Worm (Caenorhabditis elegans) whole organism, early embryonic: ENCODE results near the gene R07E5.17.

ENCODE experiments used
- B0310.2 ChIP-seq: sonication (generic microtip); optimal IDR thresholded peaks from 2 replicates; lab custom pipeline; 2016; ENCODE audit warnings: mild to moderate bottlenecking, missing genetic modification characterization, missing compliant biosample characterization
- F13C5.2 ChIP-seq: sonication (generic microtip); optimal IDR thresholded peaks from 2 replicates; lab custom pipeline; 2017; ENCODE audit warnings: mild to moderate bottlenecking, missing genetic modification characterization, inconsistent platforms, missing compliant biosample characterization
- aly-1 ChIP-seq: sonication (generic microtip); optimal IDR thresholded peaks from 2 replicates; lab custom pipeline; 2016; ENCODE audit warnings: missing genetic modification characterization, missing compliant biosample characterization
- ama-1 ChIP-seq: fragments of 150-350 bp; optimal IDR thresholded peaks from 2 replicates; lab custom pipeline; 2014
- ceh-13 ChIP-seq: fragments of 200-800 bp; sonication (Bioruptor generic); optimal IDR thresholded peaks from 2 replicates; lab custom pipeline; 2018; ENCODE audit warnings: mild to moderate bottlenecking, missing genetic modification characterization, missing compliant biosample characterization
- ceh-36 ChIP-seq: sonication (generic microtip); optimal IDR thresholded peaks from 2 replicates; lab custom pipeline; 2016; ENCODE audit warnings: missing genetic modification characterization, inconsistent platforms, missing compliant biosample characterization
- ets-7 ChIP-seq: sonication (generic microtip); optimal IDR thresholded peaks from 2 replicates; lab custom pipeline; 2016; ENCODE audit warnings: missing genotype, missing genetic modification characterization, missing compliant biosample characterization
- flt-1 ChIP-seq: fragments of 200-800 bp; sonication (Bioruptor generic); IDR thresholded peaks from 2 replicates; pipeline ENCODE4 v1.3.6; 2022; ENCODE audit warnings: missing genetic modification characterization, missing compliant biosample characterization
- hmbx-1 ChIP-seq: sonication (generic microtip); optimal IDR thresholded peaks from 2 replicates; lab custom pipeline; 2016; ENCODE audit warnings: mild to moderate bottlenecking, missing genetic modification characterization, missing compliant biosample characterization
- hmg-4 ChIP-seq: fragments of 200-800 bp; sonication (Bioruptor generic); optimal IDR thresholded peaks from 2 replicates; lab custom pipeline; 2018; ENCODE audit warnings: mild to moderate bottlenecking, missing genetic modification characterization, missing compliant biosample characterization
- hnd-1 ChIP-seq: sonication (generic microtip); optimal IDR thresholded peaks from 2 replicates; lab custom pipeline; 2016; ENCODE audit warnings: missing genetic modification characterization, missing compliant biosample characterization
- pes-1 ChIP-seq: fragments of 200-800 bp; sonication (Bioruptor generic); IDR thresholded peaks from 2 replicates; pipeline ENCODE4 v1.3.6; 2022; ENCODE audit warnings: missing genetic modification reagents, missing genetic modification characterization, missing compliant biosample characterization
- scrt-1 ChIP-seq: fragments of 200-800 bp; sonication (Bioruptor generic); IDR thresholded peaks from 2 replicates; pipeline ENCODE4 v1.3.6; 2022; ENCODE audit warnings: missing genetic modification characterization, missing compliant biosample characterization
- sea-1 ChIP-seq: fragments of 200-800 bp; sonication (Bioruptor generic); conservative IDR thresholded peaks from 2 replicates; pipeline ENCODE4 v1.3.6; 2022; ENCODE audit warnings: missing genetic modification characterization, missing compliant biosample characterization
- tbx-11 ChIP-seq: fragments of 200-800 bp; sonication (Bioruptor generic); IDR thresholded peaks from 2 replicates; pipeline ENCODE4 v1.3.6; 2022; ENCODE audit warnings: missing genetic modification characterization, missing compliant biosample characterization
- tbx-37 ChIP-seq: fragments of 200-800 bp; sonication (Bioruptor generic); conservative IDR thresholded peaks from 2 replicates; pipeline ENCODE4 v1.3.6; 2022; ENCODE audit warnings: missing genetic modification reagents, missing genetic modification characterization, missing compliant biosample characterization
- tra-4 ChIP-seq: sonication (generic microtip); optimal IDR thresholded peaks from 2 replicates; lab custom pipeline; 2017; ENCODE audit warnings: missing genetic modification characterization, missing compliant biosample characterization

R07E5.17 gene

DNA sequence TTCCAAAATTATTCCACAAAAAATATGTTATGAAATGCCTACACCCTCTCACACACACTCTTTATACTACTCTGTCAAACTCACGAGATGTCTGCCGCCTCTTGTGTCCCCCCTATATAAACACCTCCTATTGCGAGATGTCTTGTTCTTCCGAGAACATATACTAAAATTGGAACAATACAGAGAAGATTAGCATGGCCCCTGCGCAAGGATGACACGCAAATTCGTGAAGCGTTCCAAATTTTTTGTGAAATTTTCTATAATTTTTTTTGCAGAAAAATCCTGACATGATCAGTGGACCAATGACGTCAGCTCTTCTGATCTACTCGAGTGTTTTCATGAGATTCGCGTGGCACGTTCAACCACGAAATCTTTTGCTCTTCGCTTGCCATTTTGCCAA, 9.8 kb upstream of the R07E5.17 start:
- TF ChIP-seq ets-7 (tag; lab: Kevin White, UChicago) (peak; percentile 9), ceh-36 (tag; lab: Kevin White, UChicago) (peak; percentile 69), pes-1 (GFP tag; lab: Robert Waterston, UW) (peak; percentile 83), tbx-37 (GFP tag; lab: Robert Waterston, UW) (0 out of 2 replicates have a peak, but pooled peaks have one; percentile 42), tbx-11 (GFP tag; lab: Robert Waterston, UW) (peak; percentile 70; the same call in 1 of the 2 replicates), flt-1 (GFP tag; lab: Robert Waterston, UW) (peak; percentile 71), sea-1 (GFP tag; lab: Robert Waterston, UW) (peak; percentile 77), hmg-4 (GFP tag; lab: Kevin White, UChicago) (peak; percentile 49), scrt-1 (GFP tag; lab: Robert Waterston, UW) (peak; percentile 77), hnd-1 (tag; lab: Kevin White, UChicago) (peak; percentile 21), aly-1 (peak; percentile 60)

ce11 chrIII:4413099-4413498, 8.9 kb upstream of the R07E5.17 start, which contains the start of gene mpc-1:
TSS of gene mpc-1 (plus strand) at chrIII:4413457.
- TF ChIP-seq pes-1 (GFP tag; lab: Robert Waterston, UW), result no peak
- no peak for TF ChIP-seq ets-7 (tag; lab: Kevin White, UChicago)

ce11 chrIII:4412108-4413009, 8.1 kb upstream of the R07E5.17 start:
- TF ChIP-seq tbx-11 (GFP tag; lab: Robert Waterston, UW) (no peak), aly-1 (no peak), hnd-1 (tag; lab: Kevin White, UChicago) (no peak), hmbx-1 (tag; lab: Kevin White, UChicago) (no peak), ceh-36 (tag; lab: Kevin White, UChicago) (no peak), ets-7 (tag; lab: Kevin White, UChicago) (no peak), tra-4 (tag; lab: Kevin White, UChicago) (no peak), hmg-4 (GFP tag; lab: Kevin White, UChicago) (no peak), F13C5.2 (tag; lab: Kevin White, UChicago) (no peak), tbx-37 (GFP tag; lab: Robert Waterston, UW) (no peak), flt-1 (GFP tag; lab: Robert Waterston, UW) (no peak), pes-1 (GFP tag; lab: Robert Waterston, UW) (no peak), sea-1 (GFP tag; lab: Robert Waterston, UW) (no peak), scrt-1 (GFP tag; lab: Robert Waterston, UW) (no peak), B0310.2 (tag; lab: Kevin White, UChicago) (no peak), ama-1 (lab: Kevin White, UChicago) (no peak), ceh-13 (GFP tag; lab: Kevin White, UChicago) (no peak)

DNA sequence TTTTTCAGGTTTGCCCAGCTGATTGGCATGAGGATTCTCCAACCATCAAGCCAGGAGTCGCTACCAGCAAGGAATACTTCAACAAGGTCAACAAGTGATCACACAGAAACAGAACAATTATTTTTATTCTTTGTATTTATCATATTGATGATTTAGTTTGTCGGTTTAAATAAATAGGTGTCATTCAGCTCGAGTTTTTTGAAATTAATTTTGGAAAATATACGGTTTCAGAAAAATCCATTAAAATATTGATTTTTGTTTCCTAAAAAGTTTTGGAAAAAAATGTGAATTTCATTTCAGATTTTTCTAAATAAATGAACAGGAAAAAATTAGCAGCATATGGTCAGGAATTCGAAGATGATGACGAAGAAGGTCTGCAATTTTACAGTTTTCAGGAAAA, 4.0 kb upstream of the R07E5.17 start, which contains the start of gene gpch-1:
TSS of gene gpch-1 (plus strand) at position 301 of the 400 bp plus-strand sequence.
- no peak for TF ChIP-seq F13C5.2 (tag; lab: Kevin White, UChicago)
- no peak for TF ChIP-seq tbx-37 (GFP tag; lab: Robert Waterston, UW)
- no peak for TF ChIP-seq aly-1
- TF ChIP-seq hnd-1 (tag; lab: Kevin White, UChicago), result no peak
- TF ChIP-seq B0310.2 (tag; lab: Kevin White, UChicago), result no peak
- TF ChIP-seq ets-7 (tag; lab: Kevin White, UChicago), result no peak
- TF ChIP-seq pes-1 (GFP tag; lab: Robert Waterston, UW), result no peak
- no peak for TF ChIP-seq sea-1 (GFP tag; lab: Robert Waterston, UW)
- TF ChIP-seq hmg-4 (GFP tag; lab: Kevin White, UChicago), result no peak
- no peak for TF ChIP-seq tbx-11 (GFP tag; lab: Robert Waterston, UW)
- no peak for TF ChIP-seq tra-4 (tag; lab: Kevin White, UChicago)
- no peak for TF ChIP-seq scrt-1 (GFP tag; lab: Robert Waterston, UW)
- no peak for TF ChIP-seq ceh-36 (tag; lab: Kevin White, UChicago)
- TF ChIP-seq flt-1 (GFP tag; lab: Robert Waterston, UW), result no peak
- TF ChIP-seq ceh-13 (GFP tag; lab: Kevin White, UChicago), result no peak
- TF ChIP-seq hmbx-1 (tag; lab: Kevin White, UChicago), result no peak

DNA sequence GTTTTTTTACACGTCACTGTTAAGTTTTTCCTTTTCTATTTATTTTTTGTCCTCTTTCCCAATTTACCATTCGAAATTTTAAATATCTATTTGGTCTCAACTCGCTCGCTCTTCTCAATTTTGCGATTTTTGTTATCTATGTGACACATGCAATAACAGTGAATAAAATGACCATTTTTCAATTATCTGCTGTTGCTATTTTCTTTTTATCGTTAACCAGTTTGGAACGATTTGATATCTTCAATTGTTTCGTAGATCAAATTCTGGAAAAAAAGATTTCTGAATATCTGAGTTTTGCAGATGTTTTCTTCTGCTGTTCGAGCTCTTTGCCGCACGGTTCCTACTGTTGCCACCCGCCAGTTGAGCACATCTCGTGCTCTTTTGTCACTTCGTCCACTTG, 2.9 kb upstream of the R07E5.17 start, which contains the start of gene prdx-3:
TSS of gene prdx-3 (plus strand) at position 301 of the 400 bp plus-strand sequence.
- TF ChIP-seq B0310.2 (tag; lab: Kevin White, UChicago) (no peak), pes-1 (GFP tag; lab: Robert Waterston, UW) (no peak), ets-7 (tag; lab: Kevin White, UChicago) (no peak), ceh-36 (tag; lab: Kevin White, UChicago) (no peak), hmbx-1 (tag; lab: Kevin White, UChicago) (no peak), hmg-4 (GFP tag; lab: Kevin White, UChicago) (no peak), tra-4 (tag; lab: Kevin White, UChicago) (no peak), ceh-13 (GFP tag; lab: Kevin White, UChicago) (no peak), aly-1 (no peak), scrt-1 (GFP tag; lab: Robert Waterston, UW) (no peak), tbx-37 (GFP tag; lab: Robert Waterston, UW) (no peak), flt-1 (GFP tag; lab: Robert Waterston, UW) (no peak), sea-1 (GFP tag; lab: Robert Waterston, UW) (no peak), hnd-1 (tag; lab: Kevin White, UChicago) (no peak), F13C5.2 (tag; lab: Kevin White, UChicago) (no peak), ama-1 (lab: Kevin White, UChicago) (no peak)

DNA sequence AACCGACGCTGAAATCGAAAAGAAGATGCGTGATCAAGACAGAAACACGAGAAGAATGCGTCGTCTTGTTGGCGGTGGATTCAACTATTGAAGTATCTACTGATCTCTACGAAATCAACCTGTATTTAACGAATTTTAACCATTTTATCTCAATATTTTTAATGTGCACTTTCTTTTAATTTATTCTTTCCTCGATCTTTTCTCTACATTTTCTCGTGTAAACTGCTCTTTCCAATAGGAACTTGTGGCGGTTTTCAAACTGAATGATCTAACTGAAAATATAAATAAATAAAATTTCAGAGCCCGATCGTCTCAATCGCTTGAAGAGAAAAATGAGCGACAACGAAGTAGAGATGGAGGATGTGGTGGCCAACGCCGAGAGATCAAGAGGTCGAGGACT, 1.8 kb upstream of the R07E5.17 start, which contains the start of gene rnp-4:
TSS of gene rnp-4 (plus strand) at position 301 of the 400 bp plus-strand sequence.
- TF ChIP-seq B0310.2 (tag; lab: Kevin White, UChicago) (no peak), hmbx-1 (tag; lab: Kevin White, UChicago) (no peak)
